Worm (Caenorhabditis elegans) whole organism, L2 larva: ENCODE measurements around the gene srbc-31.
"Not testable (repeated sequence)": the region's sequence is repeated elsewhere in the genome, so short reads cannot be mapped to it uniquely, and the experiment has no call there.

Experiments
- F13H6.1 ChIP-seq: sonication (generic microtip); optimal IDR thresholded peaks from 2 replicates; lab custom pipeline; 2016; ENCODE audit warnings: missing genetic modification characterization, missing compliant biosample characterization
- R02D3.7 ChIP-seq: fragments of 150-350 bp; optimal IDR thresholded peaks from 2 replicates; lab custom pipeline; 2014; ENCODE audit warnings: missing biosample characterization, missing genetic modification characterization
- alr-1 ChIP-seq: fragments of 150-350 bp; optimal IDR thresholded peaks from 2 replicates; lab custom pipeline; 2014; ENCODE audit warnings: missing biosample characterization, missing genetic modification characterization
- aly-2 ChIP-seq: fragments of 150-350 bp; optimal IDR thresholded peaks from 2 replicates; lab custom pipeline; 2014; ENCODE audit warnings: missing biosample characterization, missing genetic modification characterization
- ama-1 ChIP-seq: fragments of 150-350 bp; optimal IDR thresholded peaks from 2 replicates; lab custom pipeline; 2018; ENCODE audit warnings: inconsistent platforms
- blmp-1 ChIP-seq: sonication (generic microtip); optimal IDR thresholded peaks from 2 replicates; lab custom pipeline; 2017; ENCODE audit warnings: missing genetic modification characterization, mild to moderate bottlenecking, missing compliant biosample characterization, antibody characterized with exemption, moderate library complexity; ENCODE audit not compliant: insufficient read depth
- ceh-16 ChIP-seq: fragments of 150-350 bp; optimal IDR thresholded peaks from 2 replicates; lab custom pipeline; 2014; ENCODE audit warnings: missing biosample characterization, missing genetic modification characterization
- crh-2 ChIP-seq: sonication (generic microtip); optimal IDR thresholded peaks from 2 replicates; lab custom pipeline; 2017; ENCODE audit warnings: missing biosample characterization, missing genetic modification characterization
- dmd-4 ChIP-seq: sonication (generic microtip); optimal IDR thresholded peaks from 2 replicates; lab custom pipeline; 2017; ENCODE audit warnings: missing biosample characterization, missing genetic modification characterization
- elt-1 ChIP-seq: fragments of 150-350 bp; optimal IDR thresholded peaks from 2 replicates; lab custom pipeline; 2014; ENCODE audit warnings: missing biosample characterization, missing genetic modification characterization
- fos-1 ChIP-seq: fragments of 150-350 bp; optimal IDR thresholded peaks from 2 replicates; lab custom pipeline; 2014; ENCODE audit warnings: missing biosample characterization, missing genetic modification characterization
- gmeb-1 ChIP-seq: fragments of 150-350 bp; optimal IDR thresholded peaks from 2 replicates; lab custom pipeline; 2014; ENCODE audit warnings: missing biosample characterization, missing genetic modification characterization
- lin-11 ChIP-seq: fragments of 150-350 bp; sonication (generic microtip); optimal IDR thresholded peaks from 2 replicates; lab custom pipeline; 2014; ENCODE audit warnings: missing biosample characterization, missing genetic modification characterization, inconsistent platforms, mixed read lengths
- lin-13 ChIP-seq: fragments of 150-350 bp; optimal IDR thresholded peaks from 2 replicates; lab custom pipeline; 2014; ENCODE audit warnings: missing biosample characterization, missing genetic modification reagents, missing genetic modification characterization
- lin-39 ChIP-seq: fragments of 150-350 bp; optimal IDR thresholded peaks from 2 replicates; lab custom pipeline; 2014; ENCODE audit warnings: missing biosample characterization, missing genetic modification reagents, missing genetic modification characterization
- lsy-2 ChIP-seq, 2 experiments: fragments of 150-350 bp in 1 of 2; sonication (generic microtip) in 1 of 2; optimal IDR thresholded peaks; 2 replicates each; lab custom pipeline; 2014 to 2017; ENCODE audit warnings: missing biosample characterization in 2 of 2, missing genetic modification characterization in 2 of 2
- mab-5 ChIP-seq: fragments of 150-350 bp; optimal IDR thresholded peaks from 2 replicates; lab custom pipeline; 2014; ENCODE audit warnings: missing biosample characterization, missing genetic modification characterization
- mbf-1 ChIP-seq: sonication (generic microtip); optimal IDR thresholded peaks from 2 replicates; lab custom pipeline; 2017; ENCODE audit warnings: missing biosample characterization, missing genetic modification characterization
- mdl-1 ChIP-seq, 2 experiments: fragments of 150-350 bp in 1 of 2; sonication (generic microtip) in 1 of 2; optimal IDR thresholded peaks; 2 replicates each; lab custom pipeline; 2017; ENCODE audit warnings: missing biosample characterization in 2 of 2, missing genetic modification characterization in 2 of 2
- nhr-11 ChIP-seq: fragments of 150-350 bp; optimal IDR thresholded peaks from 2 replicates; lab custom pipeline; 2014; ENCODE audit warnings: missing biosample characterization, missing genetic modification characterization
- nhr-12 ChIP-seq: fragments of 150-350 bp; optimal IDR thresholded peaks from 2 replicates; lab custom pipeline; 2014; ENCODE audit warnings: missing biosample characterization, missing genetic modification characterization
- nhr-129 ChIP-seq: fragments of 150-350 bp; optimal IDR thresholded peaks from 2 replicates; lab custom pipeline; 2014; ENCODE audit warnings: missing biosample characterization, missing genetic modification characterization
- nhr-237 ChIP-seq: fragments of 150-350 bp; optimal IDR thresholded peaks from 2 replicates; lab custom pipeline; 2014; ENCODE audit warnings: missing biosample characterization, missing genetic modification characterization
- nhr-6 ChIP-seq: fragments of 150-350 bp; optimal IDR thresholded peaks from 2 replicates; lab custom pipeline; 2014; ENCODE audit warnings: missing biosample characterization, missing genetic modification characterization
- nhr-77 ChIP-seq: fragments of 150-350 bp; optimal IDR thresholded peaks from 2 replicates; lab custom pipeline; 2014; ENCODE audit warnings: missing biosample characterization, missing genetic modification characterization
- peb-1 ChIP-seq: fragments of 150-350 bp; optimal IDR thresholded peaks from 2 replicates; lab custom pipeline; 2014; ENCODE audit warnings: missing biosample characterization, missing genetic modification characterization
- sem-4 ChIP-seq: fragments of 150-350 bp; optimal IDR thresholded peaks from 2 replicates; lab custom pipeline; 2014; ENCODE audit warnings: missing biosample characterization, missing genetic modification reagents, missing genetic modification characterization
- skn-1 ChIP-seq: sonication (generic microtip); optimal IDR thresholded peaks from 2 replicates; lab custom pipeline; 2017; ENCODE audit warnings: missing biosample characterization, missing genetic modification characterization
- sma-3 ChIP-seq: sonication (generic microtip); optimal IDR thresholded peaks from 2 replicates; lab custom pipeline; 2016; ENCODE audit warnings: missing genetic modification reagents, missing genetic modification characterization, missing compliant biosample characterization
- sma-9 ChIP-seq, 2 experiments: fragments of 150-350 bp in 1 of 2; sonication (generic microtip) in 1 of 2; optimal IDR thresholded peaks; 2 replicates each; lab custom pipeline; 2014 to 2016; ENCODE audit warnings: missing genetic modification characterization in 2 of 2, mild to moderate bottlenecking in 1 of 2, missing biosample characterization in 1 of 2, missing compliant biosample characterization in 1 of 2, missing genetic modification reagents in 1 of 2, moderate library complexity in 1 of 2
- snpc-4 ChIP-seq: fragments of 150-350 bp; optimal IDR thresholded peaks from 2 replicates; lab custom pipeline; 2014; ENCODE audit warnings: missing biosample characterization, missing genetic modification characterization
- unc-39 ChIP-seq: fragments of 150-350 bp; optimal IDR thresholded peaks from 2 replicates; lab custom pipeline; 2014; ENCODE audit warnings: missing biosample characterization, missing genetic modification characterization
- unc-55 ChIP-seq: fragments of 150-350 bp; sonication (generic microtip); optimal IDR thresholded peaks from 3 replicates; lab custom pipeline; 2014; ENCODE audit warnings: missing biosample characterization, missing genetic modification reagents, missing genetic modification characterization
- unc-62 ChIP-seq: fragments of 150-350 bp; optimal IDR thresholded peaks from 2 replicates; lab custom pipeline; 2014; ENCODE audit warnings: missing biosample characterization, missing genetic modification reagents, missing genetic modification characterization
- zag-1 ChIP-seq: fragments of 150-350 bp; optimal IDR thresholded peaks from 2 replicates; lab custom pipeline; 2014; ENCODE audit warnings: missing biosample characterization, missing genetic modification characterization
- ztf-11 ChIP-seq: sonication (generic microtip); optimal IDR thresholded peaks from 2 replicates; lab custom pipeline; 2017; ENCODE audit warnings: missing biosample characterization, missing genetic modification characterization
- ztf-4 ChIP-seq: fragments of 150-350 bp; optimal IDR thresholded peaks from 2 replicates; lab custom pipeline; 2014; ENCODE audit warnings: missing biosample characterization, missing genetic modification characterization

Gene srbc-31

ce11 chrV:3509878-3510277, 32.5 kb upstream of the srbc-31 start, which contains the start of gene str-228:
TSS of gene str-228 (plus strand) at chrV:3510178.
- no peak for TF ChIP-seq lsy-2 (tag; optimal IDR thresholded peaks at IDR 0.05; lab: Kevin White, UChicago)
- no peak for TF ChIP-seq ceh-16 (tag; lab: Kevin White, UChicago)
- TF ChIP-seq unc-55 (GFP tag; lab: Kevin White, UChicago), result no peak
- TF ChIP-seq unc-39, result no peak
- TF ChIP-seq mab-5, result no peak
- TF ChIP-seq zag-1 (tag; lab: Kevin White, UChicago), result no peak
- no peak for TF ChIP-seq gmeb-1 (tag; lab: Kevin White, UChicago)
- TF ChIP-seq lin-11, result no peak
- no peak for TF ChIP-seq snpc-4 (tag; lab: Kevin White, UChicago)
- no peak for TF ChIP-seq nhr-129 (tag; lab: Kevin White, UChicago)
- no peak for TF ChIP-seq blmp-1 (tag; lab: Kevin White, UChicago)
- TF ChIP-seq skn-1, result no peak
- no peak for TF ChIP-seq lin-39 (tag; lab: Kevin White, UChicago)
- TF ChIP-seq lin-13 (GFP tag; lab: Kevin White, UChicago), result no peak
- TF ChIP-seq elt-1 (tag; lab: Kevin White, UChicago), result no peak
- no peak for TF ChIP-seq nhr-11 (tag; lab: Kevin White, UChicago)
- TF ChIP-seq nhr-12, result no peak
- no peak for TF ChIP-seq nhr-6 (tag; lab: Kevin White, UChicago)
- TF ChIP-seq ztf-11 (tag; lab: Kevin White, UChicago), result no peak
- no peak for TF ChIP-seq sma-9 (GFP tag; optimal IDR thresholded peaks at IDR 0.05; lab: Kevin White, UChicago)
- no peak for TF ChIP-seq sma-9 (tag; optimal IDR thresholded peaks at IDR 0.05; lab: Kevin White, UChicago)

DNA sequence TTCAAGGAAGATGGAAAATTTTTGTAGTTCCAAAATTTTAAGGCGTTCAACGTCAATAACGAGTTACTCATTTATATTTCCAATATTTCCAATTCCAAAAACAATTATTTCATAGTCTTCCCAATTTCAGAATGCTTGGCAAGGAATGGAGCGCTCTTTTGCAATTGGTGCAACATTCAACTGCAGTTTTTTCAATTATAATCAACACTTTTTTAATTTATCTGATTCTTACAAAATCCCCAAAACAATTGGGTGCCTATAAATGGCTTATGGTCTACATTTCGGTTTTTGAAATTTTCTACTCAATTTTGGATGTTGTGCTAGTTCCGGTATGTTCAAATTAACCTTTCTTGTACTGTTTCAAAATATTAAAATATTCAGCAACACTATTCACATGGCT, 30.3 kb upstream of the srbc-31 start, which contains the start of gene str-225:
Gene str-225, plus strand, starts transcription at position 132 of the 400 bp plus-strand sequence.
- TF ChIP-seq elt-1 (tag; lab: Kevin White, UChicago), result no peak
- TF ChIP-seq dmd-4 (tag; lab: Kevin White, UChicago), result no peak
- no peak for TF ChIP-seq peb-1 (tag; lab: Kevin White, UChicago)
- TF ChIP-seq nhr-77 (tag; lab: Kevin White, UChicago), result no peak
- no peak for TF ChIP-seq mbf-1 (tag; lab: Kevin White, UChicago)
- TF ChIP-seq nhr-237 (tag; lab: Kevin White, UChicago), result no peak
- no peak for TF ChIP-seq ama-1
- TF ChIP-seq mab-5, result no peak
- no peak for TF ChIP-seq ztf-11 (tag; lab: Kevin White, UChicago)
- TF ChIP-seq sem-4 (tag; lab: Kevin White, UChicago), result no peak
- TF ChIP-seq skn-1, result no peak
- no peak for TF ChIP-seq lsy-2 (tag; optimal IDR thresholded peaks at IDR 0.05; lab: Kevin White, UChicago)

ce11 chrV:3506252-3506651, 28.9 kb upstream of the srbc-31 start, which contains the start of gene ugt-64:
TSS of gene ugt-64 (minus strand) at chrV:3506352.
- TF ChIP-seq elt-1 (tag; lab: Kevin White, UChicago); unc-62 (GFP tag; lab: Kevin White, UChicago); fos-1 (tag; lab: Kevin White, UChicago): not testable (repeated sequence)

ce11 chrV:3505745-3506144, 28.3 kb upstream of the srbc-31 start:
- TF ChIP-seq lin-11 (no peak), mdl-1 (tag; optimal IDR thresholded peaks at IDR 0.05; lab: Kevin White, UChicago) (no peak), lin-39 (tag; lab: Kevin White, UChicago) (no peak), fos-1 (tag; lab: Kevin White, UChicago) (peak; percentile 77), alr-1 (tag; lab: Kevin White, UChicago) (no peak), F13H6.1 (tag; lab: Kevin White, UChicago) (no peak), mab-5 (no peak), R02D3.7 (tag; lab: Kevin White, UChicago) (no peak), gmeb-1 (tag; lab: Kevin White, UChicago) (peak; percentile 20), ztf-4 (tag; lab: Kevin White, UChicago) (no peak), sma-3 (peak; percentile 25), crh-2 (tag; lab: Kevin White, UChicago) (peak; percentile 64), blmp-1 (tag; lab: Kevin White, UChicago) (peak; percentile 70), lsy-2 (tag; optimal IDR thresholded peaks at IDR 0.05; lab: Kevin White, UChicago) (no peak), snpc-4 (tag; lab: Kevin White, UChicago) (no peak), aly-2 (tag; lab: Kevin White, UChicago) (no peak), sma-9 (GFP tag; optimal IDR thresholded peaks at IDR 0.05; lab: Kevin White, UChicago) (peak; percentile 79), sma-9 (tag; optimal IDR thresholded peaks at IDR 0.05; lab: Kevin White, UChicago) (no peak)
